Worm (Caenorhabditis elegans): Measurements from ENCODE around the gene dyf-3.

The dyf-3 gene

ce11 chrIV:3385337-3386215 lies 13.5 kb downstream of the dyf-3 start, which contains the start of gene mai-2 (continued):
- TF ChIP-seq unc-39 (tag; optimal IDR thresholded peaks at IDR 0.05): no peak
- 0 out of 2 replicates have a peak, but pooled peaks have one; percentile 20 for TF ChIP-seq ceh-20 (GFP tag; IDR thresholded peaks at IDR 0.05)
- TF ChIP-seq zip-11 (GFP tag; IDR thresholded peaks at IDR 0.05): no peak

ce11 chrIV:3384593-3384992 lies 14.4 kb downstream of the dyf-3 start:
- TF ChIP-seq ztf-7 (tag; optimal IDR thresholded peaks at IDR 0.05) (no peak), egl-27 (tag; optimal IDR thresholded peaks at IDR 0.05) (no peak), nhr-42 (GFP tag; IDR thresholded peaks at IDR 0.05) (peak; percentile 80; the same call in 1 of the 2 replicates), rbr-2 (tag; optimal IDR thresholded peaks at IDR 0.05) (peak; percentile 91), ZK546.5 (tag; optimal IDR thresholded peaks at IDR 0.05) (no peak), mep-1 (tag; optimal IDR thresholded peaks at IDR 0.05) (peak; percentile 91), arid-1 (GFP tag; conservative IDR thresholded peaks at IDR 0.05) (peak; percentile 68; the same call in 1 of the 2 replicates), mdl-1 (tag; optimal IDR thresholded peaks at IDR 0.05) (peak; percentile 82 to 92), zfp-3 (GFP tag; conservative IDR thresholded peaks at IDR 0.05) (0 out of 2 replicates have a peak, but pooled peaks have one; percentile 49), mdt-29 (GFP tag; IDR thresholded peaks at IDR 0.05) (peak; percentile 50; the same call in 1 of the 2 replicates), unc-39 (tag; optimal IDR thresholded peaks at IDR 0.05) (no peak), duxl-1 (tag; optimal IDR thresholded peaks at IDR 0.05; ENCODE audit: poor library complexity) (peak; percentile 83), lin-29 (GFP tag; IDR thresholded peaks at IDR 0.05) (no peak), madf-9 (GFP tag; conservative IDR thresholded peaks at IDR 0.05) (peak; percentile 72), T26A8.4 (GFP tag; IDR thresholded peaks at IDR 0.05) (peak; percentile 92), hlh-11 (tag; optimal IDR thresholded peaks at IDR 0.05) (peak; percentile 99), nhr-41 (GFP tag; IDR thresholded peaks at IDR 0.05) (peak; percentile 43; the same call in 1 of the 2 replicates), nhr-237 (tag; optimal IDR thresholded peaks at IDR 0.05) (no peak), ceh-28 (tag; optimal IDR thresholded peaks at IDR 0.05) (peak; percentile 28), snpc-4 (tag; optimal IDR thresholded peaks at IDR 0.05) (no peak), ces-1 (GFP tag; optimal IDR thresholded peaks at IDR 0.05) (peak; percentile 1), sdz-12 (GFP tag; optimal IDR thresholded peaks at IDR 0.05) (no peak), Y75B8A.6 (GFP tag; IDR thresholded peaks at IDR 0.05) (no peak), nhr-102 (tag; optimal IDR thresholded peaks at IDR 0.05) (peak; percentile 87), attf-4 (tag; optimal IDR thresholded peaks at IDR 0.05) (no peak), dmd-6 (GFP tag; IDR thresholded peaks at IDR 0.05) (peak; percentile 88), hif-1 (tag; optimal IDR thresholded peaks at IDR 0.05) (peak; percentile 54 to 86), ctbp-1 (GFP tag; IDR thresholded peaks at IDR 0.05) (peak; percentile 82), set-16 (GFP tag; IDR thresholded peaks at IDR 0.05) (peak; percentile 86), ztf-11 (tag; optimal IDR thresholded peaks at IDR 0.05) (no peak), T20F7.1 (GFP tag; optimal IDR thresholded peaks at IDR 0.05) (peak; percentile 85), ceh-44 (GFP tag; IDR thresholded peaks at IDR 0.05) (no peak), fos-1 (tag; optimal IDR thresholded peaks at IDR 0.05) (no peak), F10B5.3 (tag; optimal IDR thresholded peaks at IDR 0.05) (peak; percentile 49), skn-1 (tag; optimal IDR thresholded peaks at IDR 0.05) (peak; percentile 8), fkh-10 (GFP tag; optimal IDR thresholded peaks at IDR 0.05) (peak; percentile 44), F37D6.2 (tag; optimal IDR thresholded peaks at IDR 0.05) (peak; percentile 79), mes-2 (tag; optimal IDR thresholded peaks at IDR 0.05; ENCODE audit: poor library complexity, severe bottlenecking) (peak; percentile 86), D1046.2 (GFP tag; IDR thresholded peaks at IDR 0.05) (no peak), unc-130 (GFP tag; optimal IDR thresholded peaks at IDR 0.05) (no peak), F44E2.7 (GFP tag; IDR thresholded peaks at IDR 0.05) (no peak), zip-2 (tag; optimal IDR thresholded peaks at IDR 0.05) (peak; percentile 7), nhr-111 (GFP tag; optimal IDR thresholded peaks at IDR 0.05) (no peak), F26F4.8 (GFP tag; conservative IDR thresholded peaks at IDR 0.05) (no peak), lsy-2 (tag; optimal IDR thresholded peaks at IDR 0.05) (peak; percentile 82 to 94)
